Worm (Caenorhabditis elegans) whole organism, L1 larva: ENCODE measurements around the gene pcp-3.

Source experiments
- C04F5.9 ChIP-seq: sonication (generic microtip); optimal IDR thresholded peaks from 2 replicates; lab custom pipeline; 2016; ENCODE audit warnings: missing genetic modification characterization, missing compliant biosample characterization
- C16A3.4 ChIP-seq: fragments of 150-350 bp; optimal IDR thresholded peaks from 2 replicates; lab custom pipeline; 2014; ENCODE audit warnings: missing biosample characterization, missing genetic modification characterization
- Y116A8C.19 ChIP-seq: sonication (generic microtip); optimal IDR thresholded peaks from 2 replicates; lab custom pipeline; 2016; ENCODE audit warnings: missing compliant biosample characterization, missing genetic modification characterization, borderline replicate concordance
- blmp-1 ChIP-seq: fragments of 150-350 bp; optimal IDR thresholded peaks from 2 replicates; lab custom pipeline; 2014; ENCODE audit warnings: missing biosample characterization, missing genetic modification characterization
- ceh-63 ChIP-seq: fragments of 200-800 bp; sonication (Bioruptor generic); optimal IDR thresholded peaks from 2 replicates; lab custom pipeline; 2018; ENCODE audit warnings: mild to moderate bottlenecking, missing genetic modification characterization, missing compliant biosample characterization
- ceh-88 ChIP-seq: fragments of 200-800 bp; sonication (Bioruptor generic); IDR thresholded peaks from 2 replicates; pipeline ENCODE4 v1.3.6; 2022; ENCODE audit warnings: missing genetic modification characterization, missing compliant biosample characterization
- dsc-1 ChIP-seq: sonication (generic microtip); optimal IDR thresholded peaks from 2 replicates; lab custom pipeline; 2016; ENCODE audit warnings: mild to moderate bottlenecking, missing genetic modification characterization, missing compliant biosample characterization
- efl-1 ChIP-seq, 4 experiments: fragments of 150-350 bp; optimal IDR thresholded peaks in 3 of 4; peaks in 1 of 4; 1 replicate in 1 of 4; 2 replicates in 3 of 4; lab custom pipeline; 2014; ENCODE audit warnings: missing biosample characterization in 2 of 4, missing genetic modification characterization in 2 of 4, missing genetic modification reagents in 2 of 4
- efl-3 ChIP-seq: fragments of 200-800 bp; sonication (Bioruptor generic); optimal IDR thresholded peaks from 2 replicates; lab custom pipeline; 2018; ENCODE audit warnings: mild to moderate bottlenecking, missing genetic modification characterization, missing compliant biosample characterization
- egl-13 ChIP-seq: sonication (generic microtip); optimal IDR thresholded peaks from 2 replicates; lab custom pipeline; 2016; ENCODE audit warnings: missing genotype, missing genetic modification reagents, missing genetic modification characterization, missing compliant biosample characterization
- egl-27 ChIP-seq, 2 experiments: fragments of 150-350 bp in 1 of 2; sonication (generic microtip); optimal IDR thresholded peaks; 3 replicates each; lab custom pipeline; 2017 to 2018; ENCODE audit warnings: missing biosample characterization in 2 of 2, missing genetic modification characterization in 2 of 2, missing genetic modification reagents in 2 of 2
- fkh-4 ChIP-seq: sonication (generic microtip); optimal IDR thresholded peaks from 2 replicates; lab custom pipeline; 2016; ENCODE audit warnings: missing compliant biosample characterization, missing genetic modification characterization, borderline replicate concordance
- fkh-8 ChIP-seq: sonication (generic microtip); optimal IDR thresholded peaks from 2 replicates; lab custom pipeline; 2016; ENCODE audit warnings: mild to moderate bottlenecking, missing genetic modification characterization, missing compliant biosample characterization
- fos-1 ChIP-seq: fragments of 150-350 bp; optimal IDR thresholded peaks from 2 replicates; lab custom pipeline; 2014; ENCODE audit warnings: missing biosample characterization, missing genetic modification characterization
- hlh-4 ChIP-seq: sonication (generic microtip); optimal IDR thresholded peaks from 2 replicates; lab custom pipeline; 2016; ENCODE audit warnings: mild to moderate bottlenecking, missing genetic modification characterization, missing compliant biosample characterization
- hpl-2 ChIP-seq: fragments of 150-350 bp; optimal IDR thresholded peaks from 2 replicates; lab custom pipeline; 2014; ENCODE audit warnings: missing biosample characterization, missing genetic modification reagents, missing genetic modification characterization
- irx-1 ChIP-seq: sonication (generic microtip); optimal IDR thresholded peaks from 2 replicates; lab custom pipeline; 2016; ENCODE audit warnings: missing genetic modification characterization, missing compliant biosample characterization
- isw-1 ChIP-seq: fragments of 200-800 bp; sonication (Bioruptor generic); IDR thresholded peaks from 2 replicates; pipeline ENCODE4 v1.3.6; 2022; ENCODE audit warnings: missing genetic modification characterization, missing compliant biosample characterization
- lin-14 ChIP-seq: fragments of 200-800 bp; sonication (Bioruptor generic); optimal IDR thresholded peaks from 2 replicates; lab custom pipeline; 2018; ENCODE audit warnings: mild to moderate bottlenecking, missing genetic modification characterization, moderate library complexity, missing compliant biosample characterization
- lin-35 ChIP-seq, 2 experiments: fragments of 150-350 bp; optimal IDR thresholded peaks; 2 replicates each; lab custom pipeline; 2014; ENCODE audit warnings: missing biosample characterization in 2 of 2, missing genetic modification characterization in 2 of 2, missing genetic modification reagents in 2 of 2
- lir-3 ChIP-seq: sonication (generic microtip); optimal IDR thresholded peaks from 2 replicates; lab custom pipeline; 2016; ENCODE audit warnings: mild to moderate bottlenecking, missing genetic modification characterization, moderate library complexity, missing compliant biosample characterization; ENCODE audit not compliant: poor library complexity
- lsy-2 ChIP-seq, 2 experiments: fragments of 150-350 bp; optimal IDR thresholded peaks; 2 replicates each; lab custom pipeline; 2014; ENCODE audit warnings: missing biosample characterization in 2 of 2, missing genetic modification characterization in 2 of 2
- mep-1 ChIP-seq: fragments of 150-350 bp; optimal IDR thresholded peaks from 2 replicates; lab custom pipeline; 2014; ENCODE audit warnings: missing biosample characterization, missing genetic modification characterization
- nhr-19 ChIP-seq: fragments of 200-800 bp; sonication (Bioruptor generic); conservative IDR thresholded peaks from 2 replicates; pipeline ENCODE4 v1.3.6; 2022; ENCODE audit warnings: missing genetic modification characterization, missing compliant biosample characterization
- nhr-47 ChIP-seq: sonication (generic microtip); optimal IDR thresholded peaks from 2 replicates; lab custom pipeline; 2016; ENCODE audit warnings: mild to moderate bottlenecking, missing genetic modification characterization, moderate library complexity, missing compliant biosample characterization
- nhr-77 ChIP-seq: fragments of 150-350 bp; optimal IDR thresholded peaks from 2 replicates; lab custom pipeline; 2014; ENCODE audit warnings: missing biosample characterization, missing genetic modification characterization
- pax-3 ChIP-seq: fragments of 200-800 bp; sonication (Bioruptor generic); optimal IDR thresholded peaks from 2 replicates; lab custom pipeline; 2018; ENCODE audit warnings: mild to moderate bottlenecking, missing genetic modification characterization, moderate library complexity, missing compliant biosample characterization
- skn-1 ChIP-seq: fragments of 150-350 bp; optimal IDR thresholded peaks from 2 replicates; lab custom pipeline; 2014; ENCODE audit warnings: missing biosample characterization, missing genetic modification characterization
- snpc-4 ChIP-seq: fragments of 150-350 bp; optimal IDR thresholded peaks from 2 replicates; lab custom pipeline; 2014; ENCODE audit warnings: missing biosample characterization, missing genetic modification characterization
- sox-4 ChIP-seq: sonication (generic microtip); optimal IDR thresholded peaks from 2 replicates; lab custom pipeline; 2016; ENCODE audit warnings: missing genetic modification characterization, missing compliant biosample characterization
- tbx-2 ChIP-seq: sonication (generic microtip); optimal IDR thresholded peaks from 2 replicates; lab custom pipeline; 2016; ENCODE audit warnings: missing genetic modification characterization, missing compliant biosample characterization
- tlp-1 ChIP-seq: fragments of 150-350 bp; optimal IDR thresholded peaks from 2 replicates; lab custom pipeline; 2014; ENCODE audit warnings: missing biosample characterization, missing genetic modification characterization
- unc-30 ChIP-seq: sonication (generic microtip); optimal IDR thresholded peaks from 2 replicates; lab custom pipeline; 2017; ENCODE audit warnings: missing biosample characterization, missing genetic modification characterization
- unc-62 ChIP-seq: fragments of 150-350 bp; optimal IDR thresholded peaks from 2 replicates; lab custom pipeline; 2014; ENCODE audit warnings: missing biosample characterization, missing genetic modification reagents, missing genetic modification characterization
- unc-86 ChIP-seq: sonication (generic microtip); optimal IDR thresholded peaks from 2 replicates; lab custom pipeline; 2016; ENCODE audit warnings: missing genetic modification characterization, missing compliant biosample characterization
- vab-15 ChIP-seq: sonication (generic microtip); optimal IDR thresholded peaks from 2 replicates; lab custom pipeline; 2017; ENCODE audit warnings: missing genotype, mild to moderate bottlenecking, missing genetic modification characterization, missing compliant biosample characterization
- zip-4 ChIP-seq: fragments of 200-800 bp; sonication (Bioruptor generic); optimal IDR thresholded peaks from 2 replicates; lab custom pipeline; 2018; ENCODE audit warnings: mild to moderate bottlenecking, missing genetic modification characterization, moderate library complexity, missing compliant biosample characterization
- ztf-4 ChIP-seq: fragments of 150-350 bp; optimal IDR thresholded peaks from 2 replicates; lab custom pipeline; 2014; ENCODE audit warnings: missing biosample characterization, missing genetic modification characterization

The pcp-3 gene

DNA sequence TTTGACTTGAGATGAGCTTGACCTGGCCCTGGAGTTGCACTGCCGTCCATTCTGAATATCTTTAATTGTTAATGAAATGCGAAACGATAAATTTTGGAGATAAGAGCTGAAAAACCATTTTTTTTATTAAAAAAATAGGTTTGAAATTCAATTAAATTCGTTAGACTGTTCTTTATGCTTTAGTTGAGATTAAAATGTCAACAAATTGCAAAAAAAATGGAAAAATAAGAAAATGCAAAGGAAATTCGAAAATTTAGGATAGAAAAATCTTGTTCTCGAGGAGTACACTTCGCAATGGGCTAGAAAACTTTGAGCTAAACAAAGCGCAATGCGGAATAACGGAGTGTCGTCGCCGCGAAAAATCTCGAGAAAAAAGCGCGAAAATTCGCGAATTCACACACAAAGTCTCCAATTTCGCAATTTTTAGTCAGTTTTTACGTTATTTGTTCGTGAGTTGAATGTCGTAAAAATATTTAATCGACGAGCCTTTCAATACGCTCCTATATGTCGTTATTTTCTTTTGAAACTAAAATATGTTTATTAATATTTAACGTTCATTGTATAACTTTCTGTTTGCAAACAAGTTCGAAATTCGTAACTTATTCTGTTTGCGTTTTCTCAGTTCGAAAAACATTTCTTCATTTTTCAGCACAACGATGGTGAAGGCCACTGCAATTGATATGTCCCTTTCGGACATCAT is 11.8 kb downstream of the pcp-3 start, which contains the start of the genes rpb-12 and aly-2 (continued):
- TF ChIP-seq lsy-2 (tag; optimal IDR thresholded peaks at IDR 0.05; lab: Kevin White, UChicago) (peak; percentile 62 to 76), ceh-63 (GFP tag; lab: Kevin White, UChicago) (no peak), skn-1 (tag; lab: Kevin White, UChicago) (peak; percentile 59), nhr-19 (GFP tag; lab: Robert Waterston, UW) (no peak; the same call in 1 of the 2 replicates), zip-4 (GFP tag; lab: Kevin White, UChicago) (peak; percentile 8), vab-15 (no peak), isw-1 (GFP tag; lab: Robert Waterston, UW) (peak; percentile 22), efl-3 (GFP tag; lab: Kevin White, UChicago) (no peak), unc-86 (tag; lab: Kevin White, UChicago) (no peak), blmp-1 (tag; lab: Kevin White, UChicago) (peak; percentile 34), nhr-77 (tag; lab: Kevin White, UChicago) (peak; percentile 53), efl-1 (optimal IDR thresholded peaks at IDR 0.05; lab: Kevin White, UChicago) (peak; percentile 82 to 87), efl-1 (GFP tag; optimal IDR thresholded peaks at IDR 0.05 in 1 of 2; lab: Kevin White, UChicago) (peak; percentile 83 to 98), tlp-1 (tag; lab: Kevin White, UChicago) (no peak), egl-13 (no peak), unc-30 (tag; lab: Kevin White, UChicago) (no peak), lin-35 (GFP tag; optimal IDR thresholded peaks at IDR 0.05; lab: Kevin White, UChicago) (peak; percentile 78 to 88), irx-1 (tag; lab: Kevin White, UChicago) (no peak), pax-3 (tag; lab: Kevin White, UChicago) (no peak), lir-3 (no peak), C04F5.9 (tag; lab: Kevin White, UChicago) (no peak), ceh-88 (GFP tag; lab: Robert Waterston, UW) (no peak), snpc-4 (tag; lab: Kevin White, UChicago) (no peak), unc-62 (GFP tag; lab: Kevin White, UChicago) (no peak), nhr-47 (tag; lab: Kevin White, UChicago) (no peak), Y116A8C.19 (tag; lab: Kevin White, UChicago) (no peak), lin-14 (GFP tag; lab: Kevin White, UChicago) (peak; percentile 67), egl-27 (tag; optimal IDR thresholded peaks at IDR 0.05; lab: Kevin White, UChicago) (no peak), dsc-1 (tag; lab: Kevin White, UChicago) (peak; percentile 3), tbx-2 (tag; lab: Kevin White, UChicago) (peak; percentile 62), fkh-4 (tag; lab: Kevin White, UChicago) (no peak), hlh-4 (tag; lab: Kevin White, UChicago) (no peak), sox-4 (tag; lab: Kevin White, UChicago) (no peak), ztf-4 (no peak), C16A3.4 (no peak), hpl-2 (GFP tag; lab: Kevin White, UChicago) (no peak), fos-1 (tag; lab: Kevin White, UChicago) (no peak), mep-1 (tag; lab: Kevin White, UChicago) (peak; percentile 68)
- TF ChIP-seq, all 84 proteins: peak for 30

DNA sequence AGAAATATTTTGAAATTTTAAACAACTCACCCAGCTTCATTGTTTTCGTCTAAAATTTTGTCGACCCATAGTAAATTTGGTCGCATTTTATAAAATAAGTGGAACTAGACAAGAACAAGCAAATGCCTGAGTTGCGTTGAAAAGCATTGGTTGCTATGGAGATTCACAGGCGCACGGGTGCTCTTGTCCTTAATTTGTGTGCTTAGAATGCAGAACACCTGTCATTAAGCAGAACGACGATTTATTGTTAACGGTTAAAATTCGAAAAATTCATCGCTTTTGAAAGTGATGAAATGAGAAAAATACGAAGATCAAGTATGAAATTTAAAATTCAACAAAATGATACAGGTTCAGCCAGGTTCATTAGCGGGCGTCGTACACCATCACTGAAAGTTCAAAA is 12.7 kb downstream of the pcp-3 start, which contains the start of gene daf-10:
Gene daf-10 (minus strand): TSS at position 101 of the 400 bp plus-strand sequence.
- TF ChIP-seq tbx-2 (tag; lab: Kevin White, UChicago) = no peak
- peak; percentile 2 for TF ChIP-seq fkh-8 (tag; lab: Kevin White, UChicago)
- no peak for TF ChIP-seq efl-1 (optimal IDR thresholded peaks at IDR 0.05; lab: Kevin White, UChicago)
- TF ChIP-seq efl-1 (GFP tag; optimal IDR thresholded peaks at IDR 0.05 in 1 of 2; lab: Kevin White, UChicago) = peak in 1 of 2 experiments; percentile 43
